Worm (Caenorhabditis elegans) whole organism, L4/young adult: ENCODE data around the gene sri-53.

Experiments used
- W03F9.2 ChIP-seq: fragments of 150-350 bp; optimal IDR thresholded peaks from 2 replicates; lab custom pipeline; 2014; ENCODE audit warnings: missing biosample characterization, missing genetic modification characterization
- dao-5 ChIP-seq: sonication (generic microtip); optimal IDR thresholded peaks from 2 replicates; lab custom pipeline; 2016; ENCODE audit warnings: missing genotype, missing genetic modification characterization, moderate library complexity, missing compliant biosample characterization
- him-1 ChIP-seq: sonication (generic microtip); optimal IDR thresholded peaks from 2 replicates; lab custom pipeline; 2016; ENCODE audit warnings: missing genotype, missing genetic modification reagents, missing genetic modification characterization, missing compliant biosample characterization

sri-53 gene

DNA sequence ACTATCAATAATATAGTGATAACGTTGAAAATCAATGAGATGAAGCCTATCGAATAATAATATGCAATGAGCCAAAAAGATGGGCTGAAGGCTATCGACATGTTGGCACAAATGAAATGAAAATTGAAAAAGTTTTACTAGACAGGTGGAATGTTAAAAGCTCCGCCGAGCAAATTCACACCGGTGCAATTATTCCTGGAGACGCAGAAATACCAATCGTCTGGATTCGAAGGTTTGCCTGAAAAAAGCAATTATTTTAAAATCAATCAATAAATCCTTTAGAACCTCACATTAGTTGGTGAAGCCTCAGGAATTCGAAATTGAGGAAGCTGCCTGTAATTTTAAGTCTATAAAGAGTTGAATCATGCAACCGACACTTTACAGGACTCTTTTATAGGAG, 48.0 kb downstream of the sri-53 start, which contains the start of gene sri-32:
TSS of gene sri-32 (minus strand) at position 101 of the 400 bp plus-strand sequence.
- TF ChIP-seq W03F9.2 (tag; lab: Kevin White, UChicago) (no peak), dao-5 (no peak), him-1 (no peak)

ce11 chrII:3151615-3152014, 50.8 kb downstream of the sri-53 start, which contains the start of the genes T10D4.14 and T10D4.19:
T10D4.14 (minus strand) TSS chrII:3151715.
T10D4.19 (plus strand) TSS chrII:3151918.
- TF ChIP-seq dao-5 = no peak
